Fruit fly (Drosophila melanogaster): ENCODE results near the gene plh.

- no peak for TF ChIP-seq usp (GFP tag; optimal IDR thresholded peaks at IDR 0.05)
- TF ChIP-seq EcR (GFP tag; optimal IDR thresholded peaks at IDR 0.05): no peak
- TF ChIP-seq psq (optimal IDR thresholded peaks at IDR 0.05): no peak
Observed at dm6 chr3R:4961946-4962345, 48.9 kb downstream of the plh start.

Measured in whole organism.